Worm (Caenorhabditis elegans) whole organism, L4/young adult: ENCODE measurements around the gene clec-67.

Experiments
- W03F9.2 ChIP-seq: fragments of 150-350 bp; optimal IDR thresholded peaks from 2 replicates; lab custom pipeline; 2014; ENCODE audit warnings: missing biosample characterization, missing genetic modification characterization
- him-1 ChIP-seq: sonication (generic microtip); optimal IDR thresholded peaks from 2 replicates; lab custom pipeline; 2016; ENCODE audit warnings: missing genotype, missing genetic modification reagents, missing genetic modification characterization, missing compliant biosample characterization

ce11 chrIV:3874417-3874816, 47.5 kb upstream of the clec-67 start:
- TF ChIP-seq him-1 (tag; lab: Kevin White, UChicago) (no peak), W03F9.2 (tag; lab: Kevin White, UChicago) (no peak)
